Fruit fly (Drosophila melanogaster) whole organism, prepupa: ENCODE measurements around the gene CG13454.

Experiments
- CG10669 ChIP-seq: fragments of 200-800 bp; sonication (Bioruptor generic); optimal IDR thresholded peaks from 3 replicates; lab custom pipeline; 2018; ENCODE audit warnings: missing biosample characterization, mild to moderate bottlenecking, missing genetic modification characterization, moderate library complexity
- CG11762 ChIP-seq: fragments of 200-800 bp; sonication (Bioruptor generic); optimal IDR thresholded peaks from 3 replicates; lab custom pipeline; 2016; ENCODE audit warnings: missing biosample characterization, missing genetic modification characterization; ENCODE audit not compliant: insufficient read depth
- CG11902 ChIP-seq: fragments of 200-800 bp; sonication (Bioruptor generic); optimal IDR thresholded peaks from 3 replicates; lab custom pipeline; 2016; ENCODE audit warnings: missing biosample characterization, missing genetic modification characterization
- CG1621 ChIP-seq: fragments of 200-800 bp; sonication (Bioruptor generic); optimal IDR thresholded peaks from 3 replicates; lab custom pipeline; 2018; ENCODE audit warnings: missing biosample characterization, mild to moderate bottlenecking, missing genetic modification characterization
- CG3032 ChIP-seq: fragments of 200-800 bp; optimal IDR thresholded peaks from 2 replicates; lab custom pipeline; 2019; ENCODE audit warnings: missing biosample characterization, mild to moderate bottlenecking, missing genetic modification characterization, moderate library complexity
- CG31627 ChIP-seq: fragments of 200-800 bp; sonication (Bioruptor generic); optimal IDR thresholded peaks from 3 replicates; lab custom pipeline; 2016; ENCODE audit warnings: missing biosample characterization, missing genetic modification characterization
- CG32006 ChIP-seq: fragments of 200-800 bp; sonication (Bioruptor generic); optimal IDR thresholded peaks from 3 replicates; lab custom pipeline; 2017; ENCODE audit warnings: missing biosample characterization, mild to moderate bottlenecking, missing genetic modification characterization
- CG34406 ChIP-seq: fragments of 200-800 bp; sonication (Bioruptor generic); optimal IDR thresholded peaks from 3 replicates; lab custom pipeline; 2016; ENCODE audit warnings: missing biosample characterization, missing genetic modification characterization
- CG4318 ChIP-seq: fragments of 200-800 bp; sonication (Bioruptor generic); optimal IDR thresholded peaks from 3 replicates; lab custom pipeline; 2017; ENCODE audit warnings: missing biosample characterization, mild to moderate bottlenecking, missing genetic modification characterization
- CG6163 ChIP-seq: fragments of 200-800 bp; sonication (Bioruptor generic); IDR thresholded peaks from 3 replicates; pipeline ENCODE4 v1.3.6; 2022; ENCODE audit warnings: missing biosample characterization, missing genetic modification characterization
- CG6276 ChIP-seq: fragments of 200-800 bp; sonication (Bioruptor generic); optimal IDR thresholded peaks from 2 replicates; lab custom pipeline; 2017; ENCODE audit warnings: missing biosample characterization, mild to moderate bottlenecking, missing genetic modification characterization
- CG6792 ChIP-seq: fragments of 200-800 bp; sonication (Bioruptor generic); optimal IDR thresholded peaks from 3 replicates; lab custom pipeline; 2016; ENCODE audit warnings: missing biosample characterization, missing genetic modification characterization
- CG6854 ChIP-seq: fragments of 200-800 bp; sonication (Bioruptor generic); optimal IDR thresholded peaks from 2 replicates; lab custom pipeline; 2017; ENCODE audit warnings: missing biosample characterization, mild to moderate bottlenecking, missing genetic modification characterization
- CG7368 ChIP-seq: fragments of 200-800 bp; sonication (Bioruptor generic); optimal IDR thresholded peaks from 3 replicates; lab custom pipeline; 2016; ENCODE audit warnings: missing biosample characterization, missing genetic modification characterization
- CG8119 ChIP-seq: fragments of 200-800 bp; sonication (Bioruptor generic); IDR thresholded peaks from 3 replicates; pipeline ENCODE4 v1.3.6; 2022; ENCODE audit warnings: missing biosample characterization, missing genetic modification characterization
- CG8319 ChIP-seq: fragments of 200-800 bp; sonication (Bioruptor generic); optimal IDR thresholded peaks from 3 replicates; lab custom pipeline; 2016; ENCODE audit warnings: missing biosample characterization, missing genetic modification characterization
- Eip75B ChIP-seq: fragments of 200-800 bp; sonication (Bioruptor generic); optimal IDR thresholded peaks from 3 replicates; lab custom pipeline; 2016; ENCODE audit warnings: missing biosample characterization, missing genetic modification characterization
- Eip78C ChIP-seq: fragments of 200-800 bp; sonication (Bioruptor generic); peaks from one replicate; lab custom pipeline; 2016; ENCODE audit warnings: missing biosample characterization, missing genetic modification characterization
- Eip93F ChIP-seq: fragments of 200-800 bp; sonication (Bioruptor generic); optimal IDR thresholded peaks from 2 replicates; lab custom pipeline; 2016; ENCODE audit warnings: missing biosample characterization, mild to moderate bottlenecking, missing genetic modification characterization
- Ets21C ChIP-seq: fragments of 200-800 bp; sonication (Bioruptor generic); optimal IDR thresholded peaks from 3 replicates; lab custom pipeline; 2016; ENCODE audit warnings: missing biosample characterization, missing genetic modification characterization
- Gug ChIP-seq: fragments of 200-800 bp; sonication (Bioruptor generic); IDR thresholded peaks from 2 replicates; pipeline ENCODE4 v1.3.6; 2022; ENCODE audit warnings: missing biosample characterization, missing genetic modification characterization
- Hr4 ChIP-seq: fragments of 200-800 bp; sonication (Bioruptor generic); optimal IDR thresholded peaks from 3 replicates; lab custom pipeline; 2016; ENCODE audit warnings: missing biosample characterization, missing genetic modification characterization
- Lpt ChIP-seq: fragments of 200-800 bp; sonication (Bioruptor generic); optimal IDR thresholded peaks from 3 replicates; lab custom pipeline; 2016; ENCODE audit warnings: missing biosample characterization, missing genetic modification characterization
- Met ChIP-seq: fragments of 200-800 bp; sonication (Bioruptor generic); optimal IDR thresholded peaks from 3 replicates; lab custom pipeline; 2016; ENCODE audit warnings: missing biosample characterization, missing genetic modification characterization
- OdsH ChIP-seq: fragments of 200-800 bp; sonication (Bioruptor generic); optimal IDR thresholded peaks from 3 replicates; lab custom pipeline; 2016; ENCODE audit warnings: missing biosample characterization, missing genetic modification characterization
- Smox ChIP-seq: fragments of 200-800 bp; sonication (Bioruptor generic); optimal IDR thresholded peaks from 3 replicates; lab custom pipeline; 2016; ENCODE audit warnings: missing biosample characterization, missing genetic modification characterization
- Sox102F ChIP-seq: fragments of 200-800 bp; sonication (Bioruptor generic); optimal IDR thresholded peaks from 2 replicates; lab custom pipeline; 2016; ENCODE audit warnings: missing biosample characterization, mild to moderate bottlenecking, missing genetic modification characterization
- Sox14 ChIP-seq: fragments of 200-800 bp; sonication (Bioruptor generic); optimal IDR thresholded peaks from 3 replicates; lab custom pipeline; 2016; ENCODE audit warnings: missing biosample characterization, missing genetic modification characterization
- achi ChIP-seq: fragments of 200-800 bp; sonication (Bioruptor generic); optimal IDR thresholded peaks from 3 replicates; lab custom pipeline; 2016; ENCODE audit warnings: missing biosample characterization, missing genetic modification characterization
- acj6 ChIP-seq: fragments of 200-800 bp; sonication (Bioruptor generic); optimal IDR thresholded peaks from 3 replicates; lab custom pipeline; 2016; ENCODE audit warnings: missing biosample characterization, missing genetic modification characterization
- dsx ChIP-seq: fragments of 200-800 bp; optimal IDR thresholded peaks from 3 replicates; lab custom pipeline; 2019; ENCODE audit warnings: missing biosample characterization, mild to moderate bottlenecking, missing genetic modification characterization, moderate library complexity; ENCODE audit not compliant: poor library complexity, severe bottlenecking
- esn ChIP-seq: fragments of 200-800 bp; sonication (Bioruptor generic); optimal IDR thresholded peaks from 2 replicates; lab custom pipeline; 2016; ENCODE audit warnings: missing biosample characterization, mild to moderate bottlenecking, missing genetic modification characterization, moderate library complexity
- fd59A ChIP-seq: fragments of 200-800 bp; sonication (Bioruptor generic); optimal IDR thresholded peaks from 2 replicates; lab custom pipeline; 2017; ENCODE audit warnings: missing biosample characterization, mild to moderate bottlenecking, missing genetic modification characterization, missing genetic modification reagents
- fd85E ChIP-seq: fragments of 200-800 bp; sonication (Bioruptor generic); optimal IDR thresholded peaks from 3 replicates; lab custom pipeline; 2016; ENCODE audit warnings: missing biosample characterization, missing genetic modification characterization
- fkh ChIP-seq: fragments of 200-800 bp; sonication (Bioruptor generic); optimal IDR thresholded peaks from 3 replicates; lab custom pipeline; 2017; ENCODE audit warnings: missing biosample characterization, mild to moderate bottlenecking, missing genetic modification characterization, moderate library complexity
- lz ChIP-seq: fragments of 200-800 bp; sonication (Bioruptor generic); optimal IDR thresholded peaks from 3 replicates; lab custom pipeline; 2016; ENCODE audit warnings: missing biosample characterization, missing genetic modification characterization
- salr ChIP-seq, 2 experiments: fragments of 200-800 bp; sonication (Bioruptor generic); optimal IDR thresholded peaks; 3 replicates each; lab custom pipeline; 2016 to 2018; ENCODE audit warnings: missing biosample characterization in 2 of 2, missing genetic modification characterization in 2 of 2, mild to moderate bottlenecking in 1 of 2
- spab ChIP-seq: fragments of 200-800 bp; sonication (Bioruptor generic); optimal IDR thresholded peaks from 2 replicates; lab custom pipeline; 2017; ENCODE audit warnings: missing biosample characterization, mild to moderate bottlenecking, missing genetic modification characterization, missing genetic modification reagents
- ss ChIP-seq, 2 experiments: fragments of 200-800 bp; sonication (Bioruptor generic); optimal IDR thresholded peaks; 2 replicates in 1 of 2; 3 replicates in 1 of 2; lab custom pipeline; 2017 to 2018; ENCODE audit warnings: mild to moderate bottlenecking in 2 of 2, missing biosample characterization in 2 of 2, missing genetic modification characterization in 2 of 2, moderate library complexity in 1 of 2
- svp ChIP-seq: fragments of 200-800 bp; sonication (Bioruptor generic); peaks from one replicate; lab custom pipeline; 2016; ENCODE audit warnings: missing biosample characterization, missing genetic modification characterization
- topi ChIP-seq: fragments of 200-800 bp; sonication (Bioruptor generic); optimal IDR thresholded peaks from 3 replicates; lab custom pipeline; 2016; ENCODE audit warnings: missing biosample characterization, missing genetic modification characterization
- vri ChIP-seq: fragments of 200-800 bp; sonication (Bioruptor generic); optimal IDR thresholded peaks from 3 replicates; lab custom pipeline; 2016; ENCODE audit warnings: missing biosample characterization, mild to moderate bottlenecking, missing genetic modification characterization

CG13454 gene

dm6 chr3L:15537916-15538581, 21.2 kb upstream of the CG13454 start (continued):
- TF ChIP-seq fkh (no peak), CG4318 (GFP tag; lab: Kevin White, UChicago) (peak; percentile 71), vri (GFP tag; lab: Kevin White, UChicago) (no peak), topi (GFP tag; lab: Kevin White, UChicago) (peak; percentile 49), esn (peak; percentile 46), CG32006 (peak; percentile 90), salr (GFP tag; optimal IDR thresholded peaks at IDR 0.05; lab: Kevin White, UChicago) (peak in 1 of 2 experiments; percentile 84), CG3032 (peak; percentile 56), svp (GFP tag; lab: Kevin White, UChicago) (peak; percentile 88), Eip75B (GFP tag; lab: Kevin White, UChicago) (peak; percentile 63), OdsH (GFP tag; lab: Kevin White, UChicago) (peak; percentile 73), CG6163 (GFP tag; lab: Robert Waterston, UW) (peak; percentile 36; the same call in 2 of the 3 replicates), achi (GFP tag; lab: Kevin White, UChicago) (peak; percentile 76), CG6792 (GFP tag; lab: Kevin White, UChicago) (peak; percentile 27), Sox102F (GFP tag; lab: Kevin White, UChicago) (peak; percentile 31), Eip93F (GFP tag; lab: Kevin White, UChicago) (no peak), Hr4 (GFP tag; lab: Kevin White, UChicago) (peak; percentile 86), Ets21C (GFP tag; lab: Kevin White, UChicago) (no peak), lz (GFP tag; lab: Kevin White, UChicago) (peak; percentile 51), Met (GFP tag; lab: Kevin White, UChicago) (peak; percentile 56), fd85E (GFP tag; lab: Kevin White, UChicago) (no peak), CG10669 (GFP tag; lab: Kevin White, UChicago) (peak; percentile 57), CG11762 (peak; percentile 59), Sox14 (peak; percentile 71), fd59A (GFP tag; lab: Kevin White, UChicago) (peak; percentile 27), CG34406 (peak; percentile 48), CG11902 (GFP tag; lab: Kevin White, UChicago) (peak; percentile 5), CG6276 (peak; percentile 79), CG6854 (GFP tag; lab: Kevin White, UChicago) (no peak), CG7368 (GFP tag; lab: Kevin White, UChicago) (no peak), Gug (GFP tag; lab: Robert Waterston, UW) (peak; percentile 71), ss (GFP tag; optimal IDR thresholded peaks at IDR 0.05; lab: Kevin White, UChicago) (peak; percentile 36 to 67), CG31627 (GFP tag; lab: Kevin White, UChicago) (peak; percentile 37), Eip78C (GFP tag; lab: Kevin White, UChicago) (peak; percentile 93), Smox (GFP tag; lab: Kevin White, UChicago) (peak; percentile 55), CG1621 (tag; lab: Kevin White, UChicago) (no peak), acj6 (GFP tag; lab: Kevin White, UChicago) (peak; percentile 55), CG8119 (GFP tag; lab: Robert Waterston, UW) (peak; percentile 58; the same call in 2 of the 3 replicates), Lpt (GFP tag; lab: Kevin White, UChicago) (peak; percentile 66), spab (GFP tag; lab: Kevin White, UChicago) (peak; percentile 60), CG8319 (GFP tag; lab: Kevin White, UChicago) (peak; percentile 21)

- TF ChIP-seq CG6276 (no peak), CG6854 (GFP tag; lab: Kevin White, UChicago) (no peak), CG11762 (no peak), svp (GFP tag; lab: Kevin White, UChicago) (peak; percentile 71), dsx (no peak), Smox (GFP tag; lab: Kevin White, UChicago) (no peak), Eip75B (GFP tag; lab: Kevin White, UChicago) (no peak)
Observed at dm6 chr3L:15536550-15536949, 19.7 kb upstream of the CG13454 start.
